Fruit fly (Drosophila melanogaster) whole organism, wandering third instar larva: ENCODE data around the gene Dip-B.

Experiments
- Abd-B ChIP-seq: fragments of >200 bp; optimal IDR thresholded peaks from 2 replicates; lab custom pipeline; 2017; ENCODE audit warnings: missing biosample characterization, missing genetic modification characterization
- CG32264 ChIP-seq: fragments of 200-800 bp; sonication (Bioruptor generic); optimal IDR thresholded peaks from 2 replicates; lab custom pipeline; 2016; ENCODE audit warnings: missing biosample characterization, missing genetic modification characterization
- CG9705 ChIP-seq: fragments of 200-800 bp; sonication (Bioruptor generic); optimal IDR thresholded peaks from 2 replicates; lab custom pipeline; 2018; ENCODE audit warnings: missing biosample characterization, mild to moderate bottlenecking, missing genetic modification characterization
- CrebA ChIP-seq: fragments of 200-800 bp; sonication (Bioruptor generic); optimal IDR thresholded peaks from 2 replicates; lab custom pipeline; 2016; ENCODE audit warnings: missing biosample characterization, mild to moderate bottlenecking, missing genetic modification characterization, borderline replicate concordance
- Dfd ChIP-seq: fragments of >200 bp; optimal IDR thresholded peaks from 2 replicates; lab custom pipeline; 2017; ENCODE audit warnings: missing biosample characterization, missing genetic modification characterization
- Dif ChIP-seq: fragments of 200-275, 200-300 bp; sonication (Bioruptor generic); optimal IDR thresholded peaks from 2 replicates; lab custom pipeline; 2018; ENCODE audit warnings: missing biosample characterization, missing genetic modification characterization; ENCODE audit not compliant: partially characterized antibody
- GATAd ChIP-seq: sonication (Bioruptor generic); optimal IDR thresholded peaks from 2 replicates; lab custom pipeline; 2016; ENCODE audit warnings: missing biosample characterization, missing genetic modification characterization
- HLH106 ChIP-seq: fragments of 200-800 bp; optimal IDR thresholded peaks from 3 replicates; lab custom pipeline; 2019; ENCODE audit warnings: missing biosample characterization, mild to moderate bottlenecking, missing genetic modification characterization, moderate library complexity
- Hnf4 ChIP-seq: fragments of 200-800 bp; sonication (Bioruptor generic); optimal IDR thresholded peaks from 2 replicates; lab custom pipeline; 2016; ENCODE audit warnings: missing biosample characterization, mild to moderate bottlenecking, missing genetic modification characterization
- Hr78 ChIP-seq: fragments of >200 bp; optimal IDR thresholded peaks from 2 replicates; lab custom pipeline; 2017; ENCODE audit warnings: missing biosample characterization, missing genetic modification characterization
- Hr83 ChIP-seq: fragments of 200-300 bp; sonication (Bioruptor generic); optimal IDR thresholded peaks from 2 replicates; lab custom pipeline; 2016; ENCODE audit warnings: missing biosample characterization, mild to moderate bottlenecking, missing genetic modification characterization, moderate library complexity; ENCODE audit not compliant: poor library complexity, severe bottlenecking
- Jra ChIP-seq: sonication (Bioruptor generic); optimal IDR thresholded peaks from 2 replicates; lab custom pipeline; 2016; ENCODE audit warnings: missing biosample characterization, missing genetic modification characterization
- Mio ChIP-seq: sonication (Bioruptor generic); optimal IDR thresholded peaks from 2 replicates; lab custom pipeline; 2016; ENCODE audit warnings: missing biosample characterization, missing genetic modification characterization
- Myc ChIP-seq: fragments of >200 bp; optimal IDR thresholded peaks from 2 replicates; lab custom pipeline; 2017
- N ChIP-seq: fragments of >200 bp; optimal IDR thresholded peaks from 2 replicates; lab custom pipeline; 2018; ENCODE audit warnings: missing biosample characterization, missing external identifiers, missing genetic modification characterization
- OdsH ChIP-seq: fragments of 200-800 bp; sonication (Bioruptor generic); optimal IDR thresholded peaks from 2 replicates; lab custom pipeline; 2016; ENCODE audit warnings: missing biosample characterization, mild to moderate bottlenecking, missing genetic modification characterization
- Rel ChIP-seq, 2 experiments: fragments of 200-800 bp; sonication (Bioruptor generic) in 1 of 2; optimal IDR thresholded peaks; 2 replicates in 1 of 2; 3 replicates in 1 of 2; lab custom pipeline; 2016 to 2019; ENCODE audit warnings: mild to moderate bottlenecking in 2 of 2, missing biosample characterization in 2 of 2, missing genetic modification characterization in 2 of 2, moderate library complexity in 1 of 2
- Sp1 ChIP-seq: fragments of 200-800 bp; sonication (Bioruptor generic); optimal IDR thresholded peaks from 3 replicates; lab custom pipeline; 2019; ENCODE audit warnings: missing biosample characterization, mild to moderate bottlenecking, missing genetic modification characterization, moderate library complexity
- Vsx2 ChIP-seq: fragments of 200-300, 225-300 bp; sonication (Bioruptor generic); optimal IDR thresholded peaks from 2 replicates; lab custom pipeline; 2018; ENCODE audit warnings: missing biosample characterization, missing genetic modification characterization; ENCODE audit not compliant: partially characterized antibody
- br ChIP-seq: fragments of 200-800 bp; sonication (Bioruptor generic); optimal IDR thresholded peaks from 2 replicates; lab custom pipeline; 2016; ENCODE audit warnings: missing biosample characterization, missing genetic modification characterization
- brk ChIP-seq: fragments of 200-800 bp; sonication (Bioruptor generic); optimal IDR thresholded peaks from 2 replicates; lab custom pipeline; 2016; ENCODE audit warnings: missing biosample characterization, mild to moderate bottlenecking, missing genetic modification characterization
- dl ChIP-seq, 2 experiments: fragments of 175-275, 200-275 bp in 1 of 2; fragments of 200-275 bp in 1 of 2; sonication (Bioruptor generic); optimal IDR thresholded peaks; lab custom pipeline; 2018; ENCODE audit warnings: mild to moderate bottlenecking in 2 of 2, missing biosample characterization in 2 of 2, missing genetic modification characterization in 2 of 2, moderate library complexity in 2 of 2; ENCODE audit not compliant: partially characterized antibody in 2 of 2, insufficient read depth in 1 of 2
- dmrt93B ChIP-seq: fragments of 200-800 bp; sonication (Bioruptor generic); optimal IDR thresholded peaks from 2 replicates; lab custom pipeline; 2018; ENCODE audit warnings: missing biosample characterization, mild to moderate bottlenecking, missing genetic modification characterization
- dsf ChIP-seq: sonication (Bioruptor generic); optimal IDR thresholded peaks from 2 replicates; lab custom pipeline; 2016; ENCODE audit warnings: missing biosample characterization, missing genetic modification characterization, borderline replicate concordance
- ey ChIP-seq: fragments of 200-800 bp; sonication (Bioruptor generic); optimal IDR thresholded peaks from 2 replicates; lab custom pipeline; 2016; ENCODE audit warnings: missing biosample characterization, missing genetic modification characterization
- foxo ChIP-seq, 2 experiments: fragments of 200-800 bp; sonication (Bioruptor generic); optimal IDR thresholded peaks; 2 replicates in 1 of 2; 3 replicates in 1 of 2; lab custom pipeline; 2016 to 2017; ENCODE audit warnings: missing biosample characterization in 2 of 2, missing genetic modification characterization in 2 of 2
- fru ChIP-seq: fragments of 200-800 bp; sonication (Bioruptor generic); optimal IDR thresholded peaks from 3 replicates; lab custom pipeline; 2016; ENCODE audit warnings: missing biosample characterization, mild to moderate bottlenecking, missing genetic modification characterization
- h ChIP-seq: fragments of 200-800 bp; sonication (Bioruptor generic); optimal IDR thresholded peaks from 3 replicates; lab custom pipeline; 2016; ENCODE audit warnings: missing biosample characterization, mild to moderate bottlenecking, missing genetic modification characterization
- jim ChIP-seq: fragments of 175-275, 200-325 bp; sonication (Bioruptor generic); optimal IDR thresholded peaks from 2 replicates; lab custom pipeline; 2016; ENCODE audit warnings: missing biosample characterization, mild to moderate bottlenecking, missing genetic modification characterization
- lola ChIP-seq: fragments of >200 bp; optimal IDR thresholded peaks from 2 replicates; lab custom pipeline; 2017; ENCODE audit warnings: missing biosample characterization, missing genetic modification characterization
- pan ChIP-seq: fragments of >200 bp; optimal IDR thresholded peaks from 2 replicates; lab custom pipeline; 2017
- psq ChIP-seq: fragments of 200-800 bp; sonication (Bioruptor generic); optimal IDR thresholded peaks from 3 replicates; lab custom pipeline; 2017; ENCODE audit warnings: missing biosample characterization, mild to moderate bottlenecking, missing genetic modification characterization, moderate library complexity
- rgr ChIP-seq: fragments of 200-800 bp; sonication (Bioruptor generic); optimal IDR thresholded peaks from 3 replicates; lab custom pipeline; 2016; ENCODE audit warnings: missing biosample characterization, mild to moderate bottlenecking, missing genetic modification characterization
- sage ChIP-seq: fragments of 200-800 bp; sonication (Bioruptor generic); optimal IDR thresholded peaks from 2 replicates; lab custom pipeline; 2016; ENCODE audit warnings: missing biosample characterization, mild to moderate bottlenecking, missing genetic modification characterization
- sv ChIP-seq: fragments of 200-800 bp; sonication (Bioruptor generic); optimal IDR thresholded peaks from 3 replicates; lab custom pipeline; 2016; ENCODE audit warnings: missing biosample characterization, missing genetic modification characterization
- tai ChIP-seq: sonication (Bioruptor generic); optimal IDR thresholded peaks from 2 replicates; lab custom pipeline; 2016; ENCODE audit warnings: missing biosample characterization, missing genetic modification characterization
- usp ChIP-seq: fragments of >200 bp; optimal IDR thresholded peaks from 2 replicates; lab custom pipeline; 2017; ENCODE audit warnings: missing biosample characterization, missing genetic modification characterization
- woc ChIP-seq: sonication (Bioruptor generic); optimal IDR thresholded peaks from 2 replicates; lab custom pipeline; 2016; ENCODE audit warnings: missing biosample characterization, mild to moderate bottlenecking, missing genetic modification characterization

Gene Dip-B

DNA sequence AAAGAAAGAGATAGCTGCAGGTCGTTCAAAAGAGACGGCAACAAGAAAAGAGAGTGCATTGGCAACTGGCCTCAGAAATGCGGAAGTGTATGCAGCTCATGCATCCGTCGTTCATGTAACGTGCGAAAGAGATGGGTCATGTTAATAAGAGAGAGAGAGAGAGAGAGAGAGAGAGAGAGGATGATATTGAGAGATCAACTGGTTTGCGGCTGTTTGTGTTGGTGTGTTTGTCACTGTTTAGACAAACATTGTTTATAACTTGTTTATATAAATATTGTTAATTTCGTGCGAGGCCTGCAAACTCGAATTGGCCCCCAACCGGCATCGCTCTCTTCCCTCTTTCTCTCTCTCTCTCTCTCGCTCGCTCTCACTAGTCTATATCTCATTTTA, 12.6 kb downstream of the Dip-B start:
- TF ChIP-seq Vsx2: peak; percentile 36
- TF ChIP-seq dl (GFP tag; optimal IDR thresholded peaks at IDR 0.05; lab: Kevin White, UChicago; ENCODE audit: insufficient read depth in 1 of 2, partially characterized antibody in 2 of 2): peak in 1 of 2 experiments; percentile 44
- TF ChIP-seq Hnf4 (GFP tag; lab: Kevin White, UChicago): no peak
- TF ChIP-seq Dif (GFP tag; lab: Kevin White, UChicago): peak; percentile 60
- TF ChIP-seq fru (GFP tag; lab: Kevin White, UChicago): peak; percentile 19
- TF ChIP-seq, all 38 proteins: peak for 4

DNA sequence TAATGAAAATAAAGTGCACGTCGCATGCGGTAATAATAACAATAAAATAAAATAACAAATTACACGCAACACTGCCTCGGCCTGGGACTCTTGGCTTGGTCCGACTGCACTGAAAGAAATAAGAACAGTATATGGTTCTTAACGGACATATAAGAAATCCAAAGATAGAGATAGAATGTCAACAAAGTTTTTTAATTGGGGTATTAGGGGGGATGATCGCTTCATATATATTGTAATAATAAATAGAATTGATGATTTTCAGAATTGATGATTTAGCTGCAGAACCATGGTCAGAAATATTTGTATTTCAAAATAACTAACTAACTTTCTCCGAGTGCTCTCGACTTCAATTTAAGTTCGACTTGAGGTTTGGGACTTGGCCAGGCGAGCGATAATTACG, 14.0 kb downstream of the Dip-B start:
- TF ChIP-seq Rel (GFP tag; optimal IDR thresholded peaks at IDR 0.05; lab: Kevin White, UChicago): no peak
- no peak for TF ChIP-seq Rel (tag; optimal IDR thresholded peaks at IDR 0.05; lab: Kevin White, UChicago)
- TF ChIP-seq Abd-B (GFP tag; lab: Kevin White, UChicago): no peak
- TF ChIP-seq woc (GFP tag; lab: Kevin White, UChicago): no peak
- peak; percentile 14 for TF ChIP-seq OdsH (GFP tag; lab: Kevin White, UChicago)
- TF ChIP-seq brk: no peak
- no peak for TF ChIP-seq Dif (GFP tag; lab: Kevin White, UChicago)
- TF ChIP-seq lola (GFP tag; lab: Kevin White, UChicago): no peak
- no peak for TF ChIP-seq Myc
- no peak for TF ChIP-seq sv (GFP tag; lab: Kevin White, UChicago)
- TF ChIP-seq CG9705: no peak
- no peak for TF ChIP-seq dl (GFP tag; optimal IDR thresholded peaks at IDR 0.05; lab: Kevin White, UChicago; ENCODE audit: insufficient read depth in 1 of 2, partially characterized antibody in 2 of 2)
- no peak for TF ChIP-seq Vsx2
- peak in 1 of 2 experiments; percentile 69 for TF ChIP-seq foxo (GFP tag; optimal IDR thresholded peaks at IDR 0.05; lab: Kevin White, UChicago)
- no peak for TF ChIP-seq Mio (GFP tag; lab: Kevin White, UChicago)
- no peak for TF ChIP-seq usp
- no peak for TF ChIP-seq pan (lab: Kevin White, UChicago)
- TF ChIP-seq Sp1: peak; percentile 63
- TF ChIP-seq dmrt93B: peak; percentile 27
- TF ChIP-seq sage (GFP tag; lab: Kevin White, UChicago): no peak
- peak; percentile 66 for TF ChIP-seq fru (GFP tag; lab: Kevin White, UChicago)
- no peak for TF ChIP-seq CG32264 (GFP tag; lab: Kevin White, UChicago)
- TF ChIP-seq Hr83 (GFP tag; lab: Kevin White, UChicago): no peak
- no peak for TF ChIP-seq CrebA (GFP tag; lab: Kevin White, UChicago)
- TF ChIP-seq h: peak; percentile 52
- TF ChIP-seq rgr (GFP tag; lab: Kevin White, UChicago): no peak
- TF ChIP-seq tai (GFP tag; lab: Kevin White, UChicago): no peak
- TF ChIP-seq Dfd (GFP tag; lab: Kevin White, UChicago): no peak
- no peak for TF ChIP-seq GATAd (GFP tag; lab: Kevin White, UChicago)
- peak; percentile 34 for TF ChIP-seq psq (GFP tag; lab: Kevin White, UChicago)
- peak; percentile 10 for TF ChIP-seq br (GFP tag; lab: Kevin White, UChicago)
- no peak for TF ChIP-seq dsf (GFP tag; lab: Kevin White, UChicago)
- TF ChIP-seq HLH106 (tag; lab: Kevin White, UChicago): peak; percentile 59
- TF ChIP-seq ey (GFP tag; lab: Kevin White, UChicago): peak; percentile 6
- TF ChIP-seq Hnf4 (GFP tag; lab: Kevin White, UChicago): no peak
- TF ChIP-seq N (GFP tag; lab: Kevin White, UChicago): no peak
- TF ChIP-seq jim (GFP tag; lab: Kevin White, UChicago): no peak
- no peak for TF ChIP-seq Hr78 (GFP tag; lab: Kevin White, UChicago)
- no peak for TF ChIP-seq Jra
